Fruit fly (Drosophila melanogaster) whole organism, embryonic: Measurements from ENCODE around the gene sti.

Experiments
- Antp ChIP-seq: fragments of 200-800 bp; sonication (Bioruptor generic); optimal IDR thresholded peaks from 3 replicates; lab custom pipeline; 2016; ENCODE audit warnings: missing biosample characterization, missing genetic modification characterization
- Asciz ChIP-seq: fragments of 200-800 bp; sonication (Bioruptor generic); optimal IDR thresholded peaks from 2 replicates; lab custom pipeline; 2017; ENCODE audit warnings: missing biosample characterization, mild to moderate bottlenecking, missing genetic modification characterization, missing genetic modification reagents
- CG10274 ChIP-seq: fragments of 200-800 bp; sonication (Bioruptor generic); optimal IDR thresholded peaks from 3 replicates; lab custom pipeline; 2017; ENCODE audit warnings: missing biosample characterization, mild to moderate bottlenecking, missing genetic modification characterization
- CG10462 ChIP-seq: fragments of 200-800 bp; sonication (Bioruptor generic); optimal IDR thresholded peaks from 2 replicates; lab custom pipeline; 2016; ENCODE audit warnings: missing biosample characterization, missing genetic modification characterization
- CG11085 ChIP-seq: fragments of 200-800 bp; sonication (Bioruptor generic); IDR thresholded peaks from 2 replicates; pipeline ENCODE4 v1.3.6; 2022; ENCODE audit warnings: missing biosample characterization, missing genetic modification characterization
- CG11398 ChIP-seq: fragments of 200-800 bp; sonication (Bioruptor generic); optimal IDR thresholded peaks from 2 replicates; lab custom pipeline; 2016; ENCODE audit warnings: missing biosample characterization, missing genetic modification characterization
- CG12071 ChIP-seq: fragments of 200-800 bp; sonication (Bioruptor generic); optimal IDR thresholded peaks from 3 replicates; lab custom pipeline; 2018; ENCODE audit warnings: missing biosample characterization, mild to moderate bottlenecking, missing genetic modification characterization
- CG12391 ChIP-seq: fragments of 200-800 bp; sonication (Bioruptor generic); optimal IDR thresholded peaks from 3 replicates; lab custom pipeline; 2018; ENCODE audit warnings: missing biosample characterization, mild to moderate bottlenecking, missing genetic modification characterization, moderate library complexity
- CG12769 ChIP-seq: fragments of 200-800 bp; sonication (Bioruptor generic); optimal IDR thresholded peaks from 2 replicates; lab custom pipeline; 2019; ENCODE audit warnings: missing biosample characterization, mild to moderate bottlenecking, missing genetic modification characterization, moderate library complexity
- CG15696 ChIP-seq: fragments of 200-800 bp; sonication (Bioruptor generic); optimal IDR thresholded peaks from 2 replicates; lab custom pipeline; 2019; ENCODE audit warnings: missing biosample characterization, mild to moderate bottlenecking, missing genetic modification characterization, moderate library complexity
- CG2116 ChIP-seq: fragments of 200-800 bp; sonication (Bioruptor generic); optimal IDR thresholded peaks from 3 replicates; lab custom pipeline; 2018; ENCODE audit warnings: missing biosample characterization, mild to moderate bottlenecking, missing genetic modification characterization
- CG2120 ChIP-seq: fragments of 200-800 bp; sonication (Bioruptor generic); optimal IDR thresholded peaks from 3 replicates; lab custom pipeline; 2016; ENCODE audit warnings: missing biosample characterization, missing genetic modification characterization
- CG2202 ChIP-seq: fragments of 200-800 bp; sonication (Bioruptor generic); optimal IDR thresholded peaks from 2 replicates; lab custom pipeline; 2018; ENCODE audit warnings: missing biosample characterization, mild to moderate bottlenecking, missing genetic modification characterization
- CG3726 ChIP-seq: fragments of 200-800 bp; sonication (Bioruptor generic); IDR thresholded peaks from 3 replicates; pipeline ENCODE4, ENCODE4 v1.3.6; 2022; ENCODE audit warnings: missing biosample characterization, missing genetic modification characterization
- CG4328 ChIP-seq: fragments of 200-800 bp; sonication (Bioruptor generic); optimal IDR thresholded peaks from 3 replicates; lab custom pipeline; 2017; ENCODE audit warnings: missing biosample characterization, missing genetic modification reagents, missing genetic modification characterization
- CG9437 ChIP-seq: fragments of 200-800 bp; sonication (Bioruptor generic); optimal IDR thresholded peaks from 2 replicates; lab custom pipeline; 2018; ENCODE audit warnings: missing biosample characterization, mild to moderate bottlenecking, missing genetic modification characterization
- Camta ChIP-seq: fragments of 200-800 bp; sonication (Bioruptor generic); optimal IDR thresholded peaks from 2 replicates; lab custom pipeline; 2016; ENCODE audit warnings: missing biosample characterization, missing genetic modification characterization
- D ChIP-seq, 2 experiments: fragments of 200-800 bp in 1 of 2; fragments of >200 bp in 1 of 2; sonication (Bioruptor generic) in 1 of 2; optimal IDR thresholded peaks; 2 replicates in 1 of 2; 3 replicates in 1 of 2; lab custom pipeline; 2017; ENCODE audit warnings: mild to moderate bottlenecking in 1 of 2, missing biosample characterization in 1 of 2, missing genetic modification characterization in 1 of 2, missing genetic modification reagents in 1 of 2
- Deaf1 ChIP-seq: fragments of 200-800 bp; optimal IDR thresholded peaks from 3 replicates; lab custom pipeline; 2019; ENCODE audit warnings: missing biosample characterization, mild to moderate bottlenecking, missing genetic modification characterization, moderate library complexity
- Dref ChIP-seq: fragments of 200-800 bp; sonication (Bioruptor generic); IDR thresholded peaks from 2 replicates; pipeline ENCODE4 v1.3.6; 2022; ENCODE audit warnings: missing biosample characterization, missing genetic modification characterization
- Ets97D ChIP-seq: fragments of 200-800 bp; sonication (Bioruptor generic); optimal IDR thresholded peaks from 3 replicates; lab custom pipeline; 2016; ENCODE audit warnings: missing biosample characterization, missing genetic modification characterization
- Gug ChIP-seq: fragments of 200-800 bp; sonication (Bioruptor generic); IDR thresholded peaks from 4 replicates; pipeline ENCODE4 v1.3.6; 2022; ENCODE audit warnings: missing biosample characterization, missing genetic modification characterization
- HHEX ChIP-seq: fragments of 200-800 bp; sonication (Bioruptor generic); optimal IDR thresholded peaks from 3 replicates; lab custom pipeline; 2017; ENCODE audit warnings: missing biosample characterization, mild to moderate bottlenecking, missing genetic modification characterization, missing genetic modification reagents
- Hsf ChIP-seq: fragments of 200-800 bp; sonication (Bioruptor generic); optimal IDR thresholded peaks from 3 replicates; lab custom pipeline; 2016; ENCODE audit warnings: missing biosample characterization, missing genetic modification characterization
- Jarid2 ChIP-seq: fragments of 200-800 bp; sonication (Bioruptor generic); optimal IDR thresholded peaks from 3 replicates; lab custom pipeline; 2017; ENCODE audit warnings: mild to moderate bottlenecking, missing biosample characterization, missing genetic modification reagents, missing genetic modification characterization
- NfI ChIP-seq: fragments of 200-800 bp; sonication (Bioruptor generic); optimal IDR thresholded peaks from 3 replicates; lab custom pipeline; 2018; ENCODE audit warnings: missing biosample characterization, mild to moderate bottlenecking, missing genetic modification characterization, moderate library complexity
- Optix ChIP-seq: fragments of 200-800 bp; sonication (Bioruptor generic); IDR thresholded peaks from 3 replicates; pipeline ENCODE4 v1.3.6; 2022; ENCODE audit warnings: missing biosample characterization, missing genetic modification characterization
- Ravus ChIP-seq: fragments of 200-800 bp; sonication (Bioruptor generic); IDR thresholded peaks from 2 replicates; pipeline ENCODE4 v1.3.6; 2022; ENCODE audit warnings: missing biosample characterization, missing genetic modification characterization
- Trl ChIP-seq, 3 experiments: fragments of >200 bp in 2 of 3; fragments of 200-800 bp in 1 of 3; sonication (Bioruptor generic) in 1 of 3; optimal IDR thresholded peaks; 2 replicates in 1 of 3; 3 replicates in 2 of 3; lab custom pipeline; 2016 to 2017; ENCODE audit warnings: missing biosample characterization in 1 of 3, missing genetic modification characterization in 1 of 3
- Xbp1 ChIP-seq: fragments of 200-800 bp; sonication (Bioruptor generic); optimal IDR thresholded peaks from 3 replicates; lab custom pipeline; 2016; ENCODE audit warnings: missing biosample characterization, mild to moderate bottlenecking, missing genetic modification characterization
- ase ChIP-seq: fragments of 200-800 bp; sonication (Bioruptor generic); IDR thresholded peaks from 3 replicates; pipeline ENCODE4 v1.3.6; 2022; ENCODE audit warnings: missing biosample characterization, missing genetic modification characterization
- bsh ChIP-seq, 2 experiments: fragments of 200-800 bp; sonication (Bioruptor generic); optimal IDR thresholded peaks; 2 replicates each; lab custom pipeline; 2017 to 2018; ENCODE audit warnings: mild to moderate bottlenecking in 2 of 2, missing biosample characterization in 2 of 2, missing genetic modification characterization in 2 of 2, moderate library complexity in 1 of 2
- en ChIP-seq: fragments of 200-800 bp; sonication (Bioruptor generic); optimal IDR thresholded peaks from 2 replicates; lab custom pipeline; 2016; ENCODE audit warnings: missing biosample characterization, missing genetic modification characterization
- grn ChIP-seq: fragments of 200-800 bp; sonication (Bioruptor generic); optimal IDR thresholded peaks from 3 replicates; lab custom pipeline; 2017; ENCODE audit warnings: missing biosample characterization, missing genetic modification characterization
- lola ChIP-seq, 3 experiments: fragments of >200 bp in 2 of 3; fragments of 200-800 bp in 1 of 3; sonication (Bioruptor generic) in 1 of 3; optimal IDR thresholded peaks; 2 replicates each; lab custom pipeline; 2017 to 2019; ENCODE audit warnings: missing biosample characterization in 3 of 3, missing genetic modification characterization in 3 of 3, mild to moderate bottlenecking in 1 of 3, moderate library complexity in 1 of 3
- lov ChIP-seq, 2 experiments: fragments of 200-800 bp in 1 of 2; fragments of >200 bp in 1 of 2; sonication (Bioruptor generic) in 1 of 2; IDR thresholded peaks in 1 of 2; optimal IDR thresholded peaks in 1 of 2; 2 replicates in 1 of 2; 3 replicates in 1 of 2; pipeline versions ENCODE4 v1.3.6 to Lab custom; 2017 to 2022; ENCODE audit warnings: missing biosample characterization in 1 of 2, missing genetic modification characterization in 1 of 2
- nau ChIP-seq: fragments of 200-800 bp; sonication (Bioruptor generic); optimal IDR thresholded peaks from 3 replicates; lab custom pipeline; 2017; ENCODE audit warnings: missing biosample characterization, mild to moderate bottlenecking, missing genetic modification characterization, missing genetic modification reagents
- nerfin-2 ChIP-seq: fragments of 200-800 bp; sonication (Bioruptor generic); IDR thresholded peaks from 2 replicates; pipeline ENCODE4 v1.3.6; 2022; ENCODE audit warnings: missing biosample characterization, missing genetic modification characterization; ENCODE audit not compliant: partially characterized antibody
- org-1 ChIP-seq: fragments of 200-800 bp; sonication (Bioruptor generic); optimal IDR thresholded peaks from 2 replicates; lab custom pipeline; 2017; ENCODE audit warnings: missing biosample characterization, missing genetic modification characterization
- pan ChIP-seq, 4 experiments: fragments of >200 bp in 3 of 4; fragments of 200-800 bp in 1 of 4; sonication (Bioruptor generic) in 1 of 4; optimal IDR thresholded peaks in 3 of 4; IDR thresholded peaks in 1 of 4; 2 replicates each; pipeline versions ENCODE4 v1.3.6 to Lab custom; 2017 to 2022; ENCODE audit warnings: missing biosample characterization in 2 of 4, missing genetic modification characterization in 2 of 4, mixed read lengths in 1 of 4
- scrt ChIP-seq: fragments of 200-800 bp; sonication (Bioruptor generic); optimal IDR thresholded peaks from 2 replicates; lab custom pipeline; 2018; ENCODE audit warnings: missing biosample characterization, mild to moderate bottlenecking, missing genetic modification characterization, moderate library complexity
- seq ChIP-seq: fragments of 200-800 bp; sonication (Bioruptor generic); IDR thresholded peaks from 2 replicates; pipeline ENCODE4 v1.3.6; 2022; ENCODE audit warnings: missing biosample characterization, missing genetic modification characterization
- sima ChIP-seq: fragments of 200-800 bp; sonication (Bioruptor generic); optimal IDR thresholded peaks from 2 replicates; lab custom pipeline; 2016; ENCODE audit warnings: missing biosample characterization, missing genetic modification characterization
- sisA ChIP-seq: fragments of 200-800 bp; sonication (Bioruptor generic); IDR thresholded peaks from 2 replicates; pipeline ENCODE4 v1.3.6; 2022; ENCODE audit warnings: missing biosample characterization, missing genetic modification characterization
- slbo ChIP-seq: fragments of 200-800 bp; sonication (Bioruptor generic); IDR thresholded peaks from 2 replicates; pipeline ENCODE4 v1.3.6; 2022; ENCODE audit warnings: missing biosample characterization, missing genetic modification characterization
- wdn ChIP-seq: fragments of 200-800 bp; sonication (Bioruptor generic); IDR thresholded peaks from 2 replicates; pipeline ENCODE4 v1.3.6; 2022; ENCODE audit warnings: missing biosample characterization, missing genetic modification characterization
- yki ChIP-seq: fragments of >200 bp; optimal IDR thresholded peaks from 3 replicates; lab custom pipeline; 2018

sti gene

DNA sequence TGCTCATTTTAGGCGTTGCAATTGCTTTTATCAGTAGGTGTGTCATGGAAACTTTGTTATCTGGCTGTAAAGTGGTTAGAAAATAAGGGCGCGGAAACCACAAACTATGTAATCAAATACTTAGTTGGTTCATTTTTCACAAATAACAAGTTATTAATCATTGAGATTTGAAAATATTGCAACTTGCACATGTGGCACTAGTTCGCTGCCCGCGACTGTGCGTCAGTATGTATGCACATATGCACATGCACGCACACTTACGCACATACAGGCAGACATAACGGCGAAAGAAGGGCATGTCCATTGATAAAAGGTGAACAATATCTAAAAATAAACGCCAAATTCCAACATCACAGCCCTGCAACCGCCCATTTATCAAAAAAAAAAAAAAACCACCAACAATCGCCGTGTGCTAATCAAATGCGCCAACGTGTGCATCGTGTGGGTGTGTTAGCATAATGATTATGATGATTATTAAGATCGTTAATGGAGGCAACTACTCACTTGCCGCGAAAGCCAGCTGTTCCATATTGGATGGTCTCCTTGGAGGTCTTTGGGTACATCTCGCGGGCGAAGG is 14.9 kb upstream of the sti start (continued):
- TF ChIP-seq lola (GFP tag; optimal IDR thresholded peaks at IDR 0.05; lab: Kevin White, UChicago), result peak in 1 of 3 experiments; percentile 38
- TF ChIP-seq Camta, result peak; percentile 14
- no peak for TF ChIP-seq Antp (GFP tag; lab: Kevin White, UChicago)
- TF ChIP-seq CG15696 (tag; lab: Kevin White, UChicago), result peak; percentile 7
- peak; percentile 48; the same call in 2 of the 3 replicates for TF ChIP-seq ase (GFP tag; lab: Robert Waterston, UW)
- peak; percentile 57 for TF ChIP-seq grn (GFP tag; lab: Kevin White, UChicago)
- TF ChIP-seq CG12071 (GFP tag; lab: Kevin White, UChicago), result peak; percentile 25
- peak; percentile 13 for TF ChIP-seq Jarid2 (GFP tag; lab: Kevin White, UChicago)
- peak; percentile 21 for TF ChIP-seq CG12391 (tag; lab: Kevin White, UChicago)
- TF ChIP-seq Gug (GFP tag; lab: Robert Waterston, UW), result 0 out of 4 replicates have a peak, but pooled peaks have one; percentile 34
- peak; percentile 47 for TF ChIP-seq slbo (GFP tag; lab: Robert Waterston, UW)
- no peak for TF ChIP-seq Ravus (GFP tag; lab: Robert Waterston, UW)
- TF ChIP-seq D (optimal IDR thresholded peaks at IDR 0.05; lab: Kevin White, UChicago), result peak; percentile 57
- TF ChIP-seq D (GFP tag; optimal IDR thresholded peaks at IDR 0.05; lab: Kevin White, UChicago), result peak; percentile 52
- TF ChIP-seq Dref (GFP tag; lab: Robert Waterston, UW), result no peak
- TF ChIP-seq sisA, result peak; percentile 61
- peak; percentile 22; the same call in 1 of the 2 replicates for TF ChIP-seq wdn (GFP tag; lab: Robert Waterston, UW)
- TF ChIP-seq Optix (GFP tag; lab: Robert Waterston, UW), result 0 out of 3 replicates have a peak, but pooled peaks have one; percentile 17
- no peak for TF ChIP-seq Trl (optimal IDR thresholded peaks at IDR 0.05; lab: Kevin White, UChicago)
- no peak for TF ChIP-seq Trl (GFP tag; optimal IDR thresholded peaks at IDR 0.05; lab: Kevin White, UChicago)
- TF ChIP-seq scrt (GFP tag; lab: Kevin White, UChicago), result peak; percentile 10
- TF ChIP-seq Asciz (GFP tag; lab: Kevin White, UChicago), result peak; percentile 57
- no peak for TF ChIP-seq CG11085 (GFP tag; lab: Robert Waterston, UW)
- peak; percentile 59 for TF ChIP-seq nau
- no peak for TF ChIP-seq pan (optimal IDR thresholded peaks at IDR 0.05; lab: Kevin White, UChicago)
- TF ChIP-seq pan (GFP tag; optimal IDR thresholded peaks at IDR 0.05 in 1 of 2, IDR thresholded peaks at IDR 0.05 in 1 of 2), result peak in 1 of 2 experiments; percentile 60
- peak; percentile 38 for TF ChIP-seq NfI
- no peak for TF ChIP-seq CG4328 (GFP tag; lab: Kevin White, UChicago)
- TF ChIP-seq CG12769 (tag; lab: Kevin White, UChicago), result no peak
- TF ChIP-seq sima (GFP tag; lab: Kevin White, UChicago), result no peak
- no peak for TF ChIP-seq nerfin-2 (GFP tag; lab: Robert Waterston, UW)
- peak; percentile 43 for TF ChIP-seq Hsf
- TF ChIP-seq Xbp1 (GFP tag; lab: Kevin White, UChicago), result peak; percentile 54
- no peak for TF ChIP-seq seq
- TF ChIP-seq yki (lab: Kevin White, UChicago), result no peak
- TF ChIP-seq CG11398, result no peak
- peak; percentile 41 for TF ChIP-seq en (GFP tag; lab: Kevin White, UChicago)
- peak; percentile 11 for TF ChIP-seq CG2202 (tag; lab: Kevin White, UChicago)
- peak; percentile 35; the same call in 1 of the 3 replicates for TF ChIP-seq CG3726 (GFP tag; lab: Robert Waterston, UW)
- no peak for TF ChIP-seq lov (optimal IDR thresholded peaks at IDR 0.05; lab: Kevin White, UChicago)
- peak; percentile 85 for TF ChIP-seq lov (GFP tag; IDR thresholded peaks at IDR 0.05; lab: Robert Waterston, UW)
- TF ChIP-seq Ets97D (GFP tag; lab: Kevin White, UChicago), result no peak
- peak; percentile 10 for TF ChIP-seq HHEX
- TF ChIP-seq CG9437, result peak; percentile 18
- no peak for TF ChIP-seq Deaf1 (tag; lab: Kevin White, UChicago)
- peak; percentile 24 for TF ChIP-seq CG2120 (GFP tag; lab: Kevin White, UChicago)
- TF ChIP-seq CG10462 (GFP tag; lab: Kevin White, UChicago), result no peak
- TF ChIP-seq org-1, result peak; percentile 13
- TF ChIP-seq CG10274 (GFP tag; lab: Kevin White, UChicago), result no peak
- peak; percentile 23 to 67 for TF ChIP-seq bsh (GFP tag; optimal IDR thresholded peaks at IDR 0.05; lab: Kevin White, UChicago)
- no peak for TF ChIP-seq CG2116 (GFP tag; lab: Kevin White, UChicago)
